Worm (Caenorhabditis elegans) whole organism, L4 larva: ENCODE measurements around the gene C24H12.4.
A peak's percentile ranks its signal among the peaks of the same experiment; 100 is the strongest.

Experiments used
- jun-1 ChIP-seq: fragments of 150-350 bp; optimal IDR thresholded peaks from 2 replicates; lab custom pipeline; 2014; ENCODE audit warnings: missing biosample characterization, missing genetic modification reagents, missing genetic modification characterization
- lsy-2 ChIP-seq, 2 experiments: fragments of 150-350 bp in 1 of 2; sonication (generic microtip) in 1 of 2; optimal IDR thresholded peaks; 2 replicates each; lab custom pipeline; 2014 to 2017; ENCODE audit warnings: missing biosample characterization in 2 of 2, missing genetic modification characterization in 2 of 2
- snpc-1.2 ChIP-seq: fragments of 200-800 bp; sonication (Bioruptor generic); IDR thresholded peaks from 2 replicates; pipeline ENCODE4 v1.3.6; 2022; ENCODE audit warnings: missing genetic modification reagents, missing genetic modification characterization, missing compliant biosample characterization
- unc-62 ChIP-seq, 3 experiments: fragments of 150-350 bp in 1 of 3; sonication (generic microtip); optimal IDR thresholded peaks in 2 of 3; peaks in 1 of 3; 1 replicate in 1 of 3; 2 replicates in 2 of 3; lab custom pipeline; 2014 to 2017; ENCODE audit warnings: missing biosample characterization in 3 of 3, missing genetic modification characterization in 3 of 3, missing genetic modification reagents in 3 of 3, missing genotype in 1 of 3
- ztf-11 ChIP-seq: fragments of 150-350 bp; optimal IDR thresholded peaks from 2 replicates; lab custom pipeline; 2014; ENCODE audit warnings: missing biosample characterization, missing genetic modification characterization

C24H12.4 gene

DNA sequence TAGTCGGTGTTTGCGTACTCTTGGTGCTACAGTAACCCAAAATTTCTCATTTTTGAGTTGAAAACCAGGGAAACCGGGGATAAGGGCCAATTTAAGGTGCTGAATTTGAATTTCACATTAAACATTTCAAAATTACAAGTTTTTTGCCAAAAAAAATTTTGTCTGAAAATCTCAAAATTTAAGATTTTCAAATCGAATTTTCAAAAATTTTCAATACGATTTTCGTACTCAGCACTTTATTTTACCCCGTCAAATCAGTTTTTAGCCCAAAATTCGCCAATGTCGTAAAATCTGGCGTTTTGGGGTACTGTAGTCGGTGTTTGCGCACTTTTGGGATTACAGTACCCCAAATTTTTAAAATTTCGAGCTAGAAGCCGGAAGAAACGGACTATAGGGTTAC lies 49.8 kb downstream of the C24H12.4 start, which contains the start of gene W10D9.3:
Gene W10D9.3, minus strand, starts transcription at position 101 of the 400 bp plus-strand sequence.
- TF ChIP-seq unc-62 (GFP tag; optimal IDR thresholded peaks at IDR 0.05 in 1 of 2; lab: Kevin White, UChicago) (peak in 1 of 2 experiments; percentile 73), unc-62 (tag; optimal IDR thresholded peaks at IDR 0.05; lab: Kevin White, UChicago) (no peak), ztf-11 (tag; lab: Kevin White, UChicago) (no peak)

DNA sequence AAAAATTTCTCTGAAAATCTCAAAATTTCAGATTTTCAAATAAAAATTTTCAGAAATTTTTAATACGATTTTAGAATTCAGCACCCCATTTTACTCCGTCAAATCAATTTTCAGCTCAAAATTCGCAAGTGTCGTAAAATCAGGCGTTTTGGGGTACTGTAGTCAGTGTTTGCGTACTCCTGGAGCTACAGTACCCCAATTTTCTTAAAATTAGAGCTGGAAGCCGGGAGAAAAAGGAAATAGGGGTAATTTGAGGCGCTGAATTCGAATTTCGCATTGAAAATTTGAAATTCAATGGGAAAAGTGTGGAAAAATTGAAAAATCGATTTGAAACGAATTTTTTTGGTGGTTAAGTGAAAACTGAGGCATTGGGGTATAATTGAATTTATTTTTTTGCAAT lies 50.3 kb downstream of the C24H12.4 start:
- TF ChIP-seq lsy-2 (tag; optimal IDR thresholded peaks at IDR 0.05; lab: Kevin White, UChicago) (peak in 1 of 2 experiments; percentile 58), snpc-1.2 (GFP tag; lab: Robert Waterston, UW) (no peak), jun-1 (no peak)
